Fruit fly (Drosophila melanogaster) whole organism: Measurements from ENCODE around the gene eIF4EHP.

Experiments
- CG8478 ChIP-seq: fragments of >200 bp; optimal IDR thresholded peaks from 2 replicates; lab custom pipeline; 2018; ENCODE audit warnings: inconsistent platforms
- Dll ChIP-seq: fragments of >200 bp; optimal IDR thresholded peaks from 2 replicates; lab custom pipeline; 2017
- EcR ChIP-seq, 2 experiments: fragments of >200 bp; optimal IDR thresholded peaks; 2 replicates each; lab custom pipeline; 2017; ENCODE audit warnings: missing biosample characterization in 2 of 2, missing genetic modification characterization in 2 of 2, missing genetic modification reagents in 2 of 2
- pan ChIP-seq: fragments of >200 bp; optimal IDR thresholded peaks from 2 replicates; lab custom pipeline; 2017
- psq ChIP-seq: fragments of >200 bp; optimal IDR thresholded peaks from 2 replicates; lab custom pipeline; 2017
- usp ChIP-seq: fragments of >200 bp; optimal IDR thresholded peaks from 2 replicates; lab custom pipeline; 2017; ENCODE audit warnings: missing biosample characterization, missing genetic modification characterization, mixed read lengths

The eIF4EHP gene

DNA sequence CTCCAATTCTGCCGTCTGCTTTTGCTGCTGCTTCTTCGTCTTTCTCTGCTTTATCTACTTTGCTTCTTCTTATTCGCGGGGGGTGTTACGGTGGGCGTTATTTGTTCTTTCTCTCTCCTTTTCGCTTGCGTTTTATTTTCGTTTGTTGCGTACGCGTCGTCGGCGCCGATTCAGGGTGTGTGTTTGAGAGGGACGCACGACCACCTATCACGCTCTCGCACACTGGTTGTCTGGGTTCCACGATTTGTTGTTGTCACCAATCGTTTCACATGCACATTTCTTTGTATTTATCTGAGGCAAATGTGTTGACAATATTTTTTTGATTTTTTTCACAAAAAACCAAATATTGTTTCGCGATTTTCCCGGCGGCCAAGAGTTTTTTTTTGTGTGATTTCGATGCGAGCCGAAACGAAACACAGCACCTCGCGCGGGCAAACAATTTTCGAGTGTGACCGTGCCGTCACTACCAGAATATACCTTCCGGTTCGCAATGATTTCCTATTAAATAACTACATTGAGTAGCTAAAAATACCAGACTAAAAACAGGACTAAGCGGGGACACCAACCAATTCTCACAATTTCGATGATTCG lies 3.4 kb downstream of the eIF4EHP start, which contains the start of gene Syx1A:
Gene Syx1A, minus strand, starts transcription at position 452 of the 591 bp plus-strand sequence.
- TF ChIP-seq psq (lab: Kevin White, UChicago) (no peak), Dll (lab: Kevin White, UChicago) (no peak), CG8478 (lab: Kevin White, UChicago) (no peak), EcR (GFP tag; optimal IDR thresholded peaks at IDR 0.05; lab: Kevin White, UChicago) (no peak), usp (GFP tag; lab: Kevin White, UChicago) (no peak), pan (lab: Kevin White, UChicago) (no peak)

DNA sequence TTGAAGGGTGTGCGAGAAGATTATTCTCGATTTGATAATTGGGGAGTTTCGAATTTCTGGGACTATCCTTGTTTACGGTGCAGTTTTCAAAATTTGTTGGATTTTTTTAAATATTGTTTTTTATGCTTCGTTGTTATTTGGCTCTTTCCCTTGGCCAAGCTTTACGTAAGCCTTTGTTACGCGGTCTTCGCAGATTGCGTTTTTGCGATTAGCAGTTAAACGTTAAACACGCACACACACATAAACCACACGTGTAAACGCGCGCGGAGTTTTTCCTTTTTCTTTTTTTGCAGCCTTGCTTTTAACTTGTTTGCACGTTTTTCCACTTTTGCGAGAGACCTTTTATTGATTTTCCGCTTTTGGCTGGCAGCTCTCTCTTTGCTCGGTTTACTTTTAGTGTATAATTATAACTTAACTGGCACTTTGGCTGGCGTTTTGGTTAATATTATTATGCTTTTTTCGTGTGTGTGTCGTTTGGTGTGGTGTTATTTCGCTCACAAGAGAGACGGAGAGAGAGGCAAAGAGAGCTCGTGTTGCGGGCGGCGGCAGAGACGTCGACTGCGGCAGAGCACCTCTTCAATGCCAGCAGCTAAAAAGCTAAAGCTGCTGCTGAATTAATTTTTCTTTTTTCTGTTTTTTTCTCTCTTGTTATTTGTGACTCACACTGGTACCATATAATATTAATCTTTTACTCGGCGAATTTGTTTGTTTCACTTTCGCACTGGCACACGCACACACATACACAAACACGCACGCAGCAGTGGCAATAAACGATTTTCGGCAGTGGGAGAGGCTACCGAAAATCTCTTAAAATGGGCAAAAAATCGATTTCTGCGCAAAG lies 4.1 kb downstream of the eIF4EHP start:
- no peak for TF ChIP-seq pan (lab: Kevin White, UChicago)
- TF ChIP-seq psq (lab: Kevin White, UChicago), result no peak
- TF ChIP-seq CG8478 (lab: Kevin White, UChicago), result no peak
- TF ChIP-seq Dll (lab: Kevin White, UChicago), result no peak

DNA sequence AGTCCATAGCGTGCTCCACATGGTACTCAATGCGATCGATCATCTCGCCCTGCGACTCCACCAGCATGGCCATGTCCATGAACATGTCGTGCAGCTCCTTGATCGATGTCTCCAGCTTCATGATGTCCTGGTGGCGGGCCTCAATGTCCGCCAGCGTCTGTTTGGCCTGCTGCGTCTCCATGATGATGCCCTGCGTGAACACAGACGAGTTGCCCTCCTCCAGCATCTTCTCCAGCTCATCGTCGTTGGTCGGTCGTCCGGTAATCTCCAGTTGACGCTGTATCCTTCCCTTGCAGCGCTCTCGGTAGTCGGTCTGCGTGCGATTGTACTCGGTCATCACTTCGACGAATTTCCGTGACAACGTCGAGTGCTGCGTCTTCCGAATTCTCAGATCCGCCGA lies 5.1 kb downstream of the eIF4EHP start:
- TF ChIP-seq psq (lab: Kevin White, UChicago), result no peak
- no peak for TF ChIP-seq usp (GFP tag; lab: Kevin White, UChicago)
- no peak for TF ChIP-seq CG8478 (lab: Kevin White, UChicago)
- no peak for TF ChIP-seq EcR (GFP tag; optimal IDR thresholded peaks at IDR 0.05; lab: Kevin White, UChicago)
- TF ChIP-seq Dll (lab: Kevin White, UChicago), result no peak
- no peak for TF ChIP-seq pan (lab: Kevin White, UChicago)

DNA sequence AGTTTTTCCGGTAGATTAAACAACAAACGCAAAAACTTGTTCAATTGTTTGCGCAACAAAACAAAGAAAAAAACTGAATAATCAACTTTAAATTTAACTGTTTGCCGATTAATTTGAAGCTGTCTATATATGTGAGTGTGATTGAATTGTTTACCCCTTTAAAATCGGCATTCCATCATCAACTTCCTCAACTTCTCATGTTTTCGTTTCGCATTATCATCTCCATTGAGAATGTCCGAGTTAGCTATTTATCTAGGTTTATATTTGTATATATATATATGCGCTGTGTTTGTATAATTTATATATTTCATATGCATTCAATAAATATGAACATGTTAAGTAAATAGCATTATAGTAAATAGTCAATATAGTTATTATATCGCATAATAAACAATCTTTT lies 6.4 kb downstream of the eIF4EHP start:
- TF ChIP-seq EcR (GFP tag; optimal IDR thresholded peaks at IDR 0.05; lab: Kevin White, UChicago) (no peak), Dll (lab: Kevin White, UChicago) (no peak), pan (lab: Kevin White, UChicago) (no peak), CG8478 (lab: Kevin White, UChicago) (no peak), usp (GFP tag; lab: Kevin White, UChicago) (no peak), psq (lab: Kevin White, UChicago) (no peak)

dm6 chr3R:24101437-24101836 lies 7.3 kb downstream of the eIF4EHP start:
- TF ChIP-seq psq (lab: Kevin White, UChicago) (no peak), EcR (GFP tag; optimal IDR thresholded peaks at IDR 0.05; lab: Kevin White, UChicago) (no peak), pan (lab: Kevin White, UChicago) (no peak), Dll (lab: Kevin White, UChicago) (no peak), usp (GFP tag; lab: Kevin White, UChicago) (no peak), CG8478 (lab: Kevin White, UChicago) (no peak)

DNA sequence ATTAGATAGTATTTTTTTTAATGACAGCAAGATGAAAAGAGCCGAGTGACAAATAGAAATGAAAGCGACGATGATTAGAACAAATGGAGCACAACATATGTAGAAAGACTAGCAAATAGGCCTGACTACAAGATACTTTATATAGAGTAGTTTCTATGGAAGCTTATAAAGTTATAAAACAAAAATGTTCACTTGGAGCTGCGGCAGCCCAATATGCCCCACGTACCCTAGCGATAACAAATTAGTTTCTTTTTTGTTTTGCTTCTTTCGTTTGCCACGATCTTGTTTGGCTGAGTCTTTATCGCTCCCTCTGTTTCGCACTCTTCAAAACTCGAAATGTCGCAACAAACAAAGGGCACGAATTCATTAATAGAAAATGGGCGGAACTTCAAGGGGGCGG lies 8.0 kb downstream of the eIF4EHP start:
- TF ChIP-seq psq (lab: Kevin White, UChicago) (no peak), EcR (GFP tag; optimal IDR thresholded peaks at IDR 0.05; lab: Kevin White, UChicago) (no peak), Dll (lab: Kevin White, UChicago) (no peak), usp (GFP tag; lab: Kevin White, UChicago) (no peak), CG8478 (lab: Kevin White, UChicago) (no peak), pan (lab: Kevin White, UChicago) (no peak)

dm6 chr3R:24099039-24100026 lies 9.4 kb downstream of the eIF4EHP start:
- TF ChIP-seq pan (lab: Kevin White, UChicago) (peak; percentile 56), psq (lab: Kevin White, UChicago) (no peak)

DNA sequence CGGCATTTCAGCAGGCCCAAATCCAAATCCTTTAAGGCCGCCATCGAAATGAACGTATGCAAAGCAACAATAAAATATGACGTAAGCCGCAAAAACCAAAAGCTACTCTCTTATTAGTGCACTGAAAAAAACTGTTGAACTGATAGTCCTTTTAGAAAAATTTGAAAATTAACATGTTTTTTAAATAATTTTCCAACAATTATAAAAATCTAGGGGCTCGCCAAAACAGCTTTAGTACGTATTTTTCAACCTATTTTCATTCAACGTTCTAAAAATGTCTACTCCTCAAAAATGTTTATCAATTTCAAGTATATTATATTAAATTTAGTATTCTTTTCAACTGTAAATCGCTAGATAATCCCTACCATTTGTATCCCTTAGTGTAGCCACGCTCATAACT lies 15.3 kb downstream of the eIF4EHP start:
- TF ChIP-seq pan (lab: Kevin White, UChicago) (no peak), psq (lab: Kevin White, UChicago) (no peak)

dm6 chr3R:24092590-24093151 lies 16.1 kb downstream of the eIF4EHP start:
- no peak for TF ChIP-seq usp (GFP tag; lab: Kevin White, UChicago)
- no peak for TF ChIP-seq pan (lab: Kevin White, UChicago)
- no peak for TF ChIP-seq EcR (GFP tag; optimal IDR thresholded peaks at IDR 0.05; lab: Kevin White, UChicago)
- TF ChIP-seq Dll (lab: Kevin White, UChicago), result no peak
- no peak for TF ChIP-seq psq (lab: Kevin White, UChicago)

DNA sequence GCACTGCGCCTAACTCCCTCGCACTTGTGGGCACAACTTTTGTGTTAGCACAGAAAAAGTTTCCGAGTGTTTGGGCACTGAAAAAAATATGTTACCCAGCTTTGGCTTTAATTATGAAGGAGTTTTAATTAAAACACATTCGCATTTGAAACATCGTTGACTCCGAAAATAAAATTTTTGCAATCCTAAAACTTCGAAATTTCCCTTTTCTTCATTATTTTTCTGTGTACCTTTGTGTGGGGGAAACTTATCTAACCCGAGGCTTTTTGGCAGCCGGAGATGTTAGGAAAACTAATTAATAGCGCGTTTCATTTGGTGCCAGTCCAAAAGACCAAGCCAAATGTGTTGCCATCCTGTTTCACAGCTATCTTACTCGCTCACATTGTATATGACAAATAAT lies 17.1 kb downstream of the eIF4EHP start:
- no peak for TF ChIP-seq usp (GFP tag; lab: Kevin White, UChicago)
- TF ChIP-seq CG8478 (lab: Kevin White, UChicago), result no peak
- TF ChIP-seq pan (lab: Kevin White, UChicago), result no peak
- TF ChIP-seq Dll (lab: Kevin White, UChicago), result no peak
- no peak for TF ChIP-seq psq (lab: Kevin White, UChicago)
- no peak for TF ChIP-seq EcR (GFP tag; optimal IDR thresholded peaks at IDR 0.05; lab: Kevin White, UChicago)
